Fruit fly (Drosophila melanogaster) whole organism, pupa: ENCODE results near the gene CG18748.

ENCODE experiments used
- CG15710 ChIP-seq: fragments of 200-800 bp; sonication (Bioruptor generic); optimal IDR thresholded peaks from 2 replicates; lab custom pipeline; 2018; ENCODE audit warnings: missing biosample characterization, mild to moderate bottlenecking, missing genetic modification characterization, moderate library complexity
- EcR ChIP-seq: fragments of 200-800 bp; sonication (Bioruptor generic); optimal IDR thresholded peaks from 3 replicates; lab custom pipeline; 2019; ENCODE audit warnings: missing biosample characterization, missing genetic modification characterization, mild to moderate bottlenecking, moderate library complexity, missing genetic modification reagents

DNA sequence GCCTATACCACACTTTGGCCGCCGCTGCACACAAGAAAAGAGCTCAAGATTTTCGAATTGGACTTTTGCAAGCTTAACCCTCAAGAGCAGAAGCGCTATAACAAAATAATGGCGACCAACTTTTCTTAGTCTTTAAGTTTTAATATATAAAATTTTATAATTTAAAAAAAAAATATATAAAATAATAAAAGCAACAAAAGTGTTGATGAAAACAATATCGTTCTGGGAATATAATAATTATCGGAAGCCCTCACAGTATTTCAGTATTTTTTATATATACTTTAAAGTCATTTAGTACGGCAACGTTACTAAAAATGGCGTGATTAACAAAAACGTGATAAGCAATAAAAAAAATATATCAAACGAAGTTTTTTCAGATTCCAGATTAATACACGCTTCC lies 28.2 kb downstream of the CG18748 start, which contains the start of gene Sp7:
- no peak for TF ChIP-seq EcR
- no peak for TF ChIP-seq CG15710
